Fruit fly (Drosophila melanogaster) whole organism, embryonic: ENCODE measurements around the gene CG46309.

ENCODE experiments used
- ATbp ChIP-seq: fragments of 200-800 bp; sonication (Bioruptor generic); optimal IDR thresholded peaks from 2 replicates; lab custom pipeline; 2017; ENCODE audit warnings: missing biosample characterization, mild to moderate bottlenecking, missing genetic modification characterization, missing genetic modification reagents
- Aef1 ChIP-seq: fragments of 200-800 bp; sonication (Bioruptor generic); IDR thresholded peaks from 3 replicates; pipeline ENCODE4 v1.3.6; 2022; ENCODE audit warnings: missing biosample characterization, missing genetic modification characterization
- Asciz ChIP-seq: fragments of 200-800 bp; sonication (Bioruptor generic); optimal IDR thresholded peaks from 2 replicates; lab custom pipeline; 2017; ENCODE audit warnings: missing biosample characterization, mild to moderate bottlenecking, missing genetic modification characterization, missing genetic modification reagents
- CG10431 ChIP-seq: fragments of 200-800 bp; sonication (Bioruptor generic); optimal IDR thresholded peaks from 3 replicates; lab custom pipeline; 2018; ENCODE audit warnings: missing biosample characterization, mild to moderate bottlenecking, missing genetic modification characterization
- CG12744 ChIP-seq: fragments of 200-800 bp; sonication (Bioruptor generic); optimal IDR thresholded peaks from 2 replicates; lab custom pipeline; 2016; ENCODE audit warnings: missing biosample characterization, missing genetic modification characterization
- CG13123 ChIP-seq: fragments of 200-800 bp; sonication (Bioruptor generic); optimal IDR thresholded peaks from 2 replicates; lab custom pipeline; 2016; ENCODE audit warnings: missing biosample characterization, missing genetic modification characterization
- CG13775 ChIP-seq: fragments of 200-800 bp; sonication (Bioruptor generic); optimal IDR thresholded peaks from 3 replicates; lab custom pipeline; 2017; ENCODE audit warnings: missing biosample characterization, mild to moderate bottlenecking, missing genetic modification characterization
- CG14441 ChIP-seq: fragments of 200-800 bp; sonication (Bioruptor generic); IDR thresholded peaks from 2 replicates; pipeline ENCODE4 v1.3.6; 2022; ENCODE audit warnings: missing biosample characterization, missing genetic modification characterization
- CG14860 ChIP-seq: fragments of 200-800 bp; sonication (Bioruptor generic); IDR thresholded peaks from 3 replicates; pipeline ENCODE4 v1.3.6; 2022; ENCODE audit warnings: missing biosample characterization, missing genetic modification characterization; ENCODE audit not compliant: partially characterized antibody
- CG15479 ChIP-seq: fragments of 200-800 bp; sonication (Bioruptor generic); optimal IDR thresholded peaks from 3 replicates; lab custom pipeline; 2019; ENCODE audit warnings: missing biosample characterization, mild to moderate bottlenecking, missing genetic modification characterization, moderate library complexity
- CG18476 ChIP-seq: fragments of 200-800 bp; sonication (Bioruptor generic); optimal IDR thresholded peaks from 2 replicates; lab custom pipeline; 2016; ENCODE audit warnings: missing biosample characterization, mild to moderate bottlenecking, missing genetic modification characterization
- CG3407 ChIP-seq: fragments of 200-800 bp; sonication (Bioruptor generic); optimal IDR thresholded peaks from 2 replicates; lab custom pipeline; 2018; ENCODE audit warnings: missing biosample characterization, mild to moderate bottlenecking, missing genetic modification characterization
- CG4404 ChIP-seq: fragments of 200-800 bp; sonication (Bioruptor generic); IDR thresholded peaks from 2 replicates; pipeline ENCODE4 v1.3.6; 2022; ENCODE audit warnings: missing biosample characterization, missing genetic modification characterization
- CG4617 ChIP-seq: fragments of 200-800 bp; sonication (Bioruptor generic); optimal IDR thresholded peaks from 3 replicates; lab custom pipeline; 2016; ENCODE audit warnings: missing biosample characterization, missing genetic modification characterization, borderline replicate concordance
- CG4707 ChIP-seq: fragments of 200-800 bp; sonication (Bioruptor generic); optimal IDR thresholded peaks from 2 replicates; lab custom pipeline; 2018; ENCODE audit warnings: missing biosample characterization, mild to moderate bottlenecking, missing genetic modification characterization, moderate library complexity
- CG4820 ChIP-seq: fragments of 200-800 bp; sonication (Bioruptor generic); optimal IDR thresholded peaks from 3 replicates; lab custom pipeline; 2016; ENCODE audit warnings: missing biosample characterization, missing genetic modification characterization
- CG7372 ChIP-seq: fragments of 200-800 bp; sonication (Bioruptor generic); IDR thresholded peaks from 2 replicates; pipeline ENCODE4 v1.3.6; 2022; ENCODE audit warnings: missing biosample characterization, missing genetic modification characterization
- CG7745 ChIP-seq: fragments of 200-800 bp; sonication (Bioruptor generic); optimal IDR thresholded peaks from 2 replicates; lab custom pipeline; 2018; ENCODE audit warnings: missing biosample characterization, mild to moderate bottlenecking, missing genetic modification characterization, moderate library complexity
- CG8924 ChIP-seq: fragments of 200-800 bp; optimal IDR thresholded peaks from 3 replicates; lab custom pipeline; 2019; ENCODE audit warnings: missing biosample characterization, mild to moderate bottlenecking, missing genetic modification characterization, moderate library complexity
- CG9215 ChIP-seq: fragments of 200-800 bp; sonication (Bioruptor generic); IDR thresholded peaks from 2 replicates; pipeline ENCODE4 v1.3.6; 2022; ENCODE audit warnings: missing biosample characterization, missing genetic modification characterization
- CG9437 ChIP-seq: fragments of 200-800 bp; sonication (Bioruptor generic); optimal IDR thresholded peaks from 2 replicates; lab custom pipeline; 2018; ENCODE audit warnings: missing biosample characterization, mild to moderate bottlenecking, missing genetic modification characterization
- CG9727 ChIP-seq: fragments of 200-800 bp; sonication (Bioruptor generic); optimal IDR thresholded peaks from 3 replicates; lab custom pipeline; 2017; ENCODE audit warnings: missing biosample characterization, mild to moderate bottlenecking, missing genetic modification characterization
- CTCF ChIP-seq: fragments of 200-800 bp; sonication (Bioruptor generic); optimal IDR thresholded peaks from 2 replicates; lab custom pipeline; 2017; ENCODE audit warnings: missing biosample characterization, mild to moderate bottlenecking, missing genetic modification characterization, moderate library complexity
- Dip2 ChIP-seq: fragments of 200-800 bp; sonication (Bioruptor generic); IDR thresholded peaks from 2 replicates; pipeline ENCODE4 v1.3.6; 2022; ENCODE audit warnings: missing biosample characterization, missing genetic modification characterization
- Dp ChIP-seq: fragments of 200-800 bp; sonication (Bioruptor generic); optimal IDR thresholded peaks from 2 replicates; lab custom pipeline; 2018; ENCODE audit warnings: missing biosample characterization, mild to moderate bottlenecking, missing genetic modification characterization, moderate library complexity
- Ets65A ChIP-seq: fragments of 200-800 bp; sonication (Bioruptor generic); peaks from one replicate; lab custom pipeline; 2016; ENCODE audit warnings: missing biosample characterization, missing genetic modification characterization
- Fer2 ChIP-seq: fragments of 200-800 bp; sonication (Bioruptor generic); optimal IDR thresholded peaks from 2 replicates; lab custom pipeline; 2018; ENCODE audit warnings: missing biosample characterization, mild to moderate bottlenecking, missing genetic modification characterization, moderate library complexity
- HLHmδ ChIP-seq: fragments of 200-800 bp; sonication (Bioruptor generic); optimal IDR thresholded peaks from 2 replicates; lab custom pipeline; 2018; ENCODE audit warnings: missing biosample characterization, mild to moderate bottlenecking, missing genetic modification characterization, moderate library complexity
- Hr3 ChIP-seq: fragments of 200-800 bp; sonication (Bioruptor generic); optimal IDR thresholded peaks from 3 replicates; lab custom pipeline; 2016; ENCODE audit warnings: missing biosample characterization, missing genetic modification characterization
- Lpt ChIP-seq: fragments of >200 bp; optimal IDR thresholded peaks from 2 replicates; lab custom pipeline; 2018; ENCODE audit warnings: missing biosample characterization, missing genetic modification characterization
- NFAT ChIP-seq: fragments of 200-800 bp; sonication (Bioruptor generic); IDR thresholded peaks from 2 replicates; pipeline ENCODE4 v1.3.6; 2022; ENCODE audit warnings: missing biosample characterization, missing genetic modification characterization
- Neu2 ChIP-seq: fragments of 200-800 bp; sonication (Bioruptor generic); optimal IDR thresholded peaks from 3 replicates; lab custom pipeline; 2016; ENCODE audit warnings: missing biosample characterization, missing genetic modification characterization, borderline replicate concordance
- Spps ChIP-seq: fragments of 200-800 bp; sonication (Bioruptor generic); optimal IDR thresholded peaks from 2 replicates; lab custom pipeline; 2018; ENCODE audit warnings: missing biosample characterization, mild to moderate bottlenecking, missing genetic modification characterization
- ash1 ChIP-seq: fragments of 200-800 bp; sonication (Bioruptor generic); optimal IDR thresholded peaks from 2 replicates; lab custom pipeline; 2018; ENCODE audit warnings: missing biosample characterization, mild to moderate bottlenecking, missing genetic modification characterization
- bbx ChIP-seq: fragments of 200-800 bp; sonication (Bioruptor generic); IDR thresholded peaks from 2 replicates; pipeline ENCODE4 v1.3.6; 2022; ENCODE audit warnings: missing biosample characterization, missing genetic modification characterization; ENCODE audit not compliant: partially characterized antibody
- crc ChIP-seq: fragments of 200-800 bp; sonication (Bioruptor generic); optimal IDR thresholded peaks from 2 replicates; lab custom pipeline; 2016; ENCODE audit warnings: missing biosample characterization, missing genetic modification characterization
- dmrt99B ChIP-seq: fragments of 200-800 bp; sonication (Bioruptor generic); optimal IDR thresholded peaks from 2 replicates; lab custom pipeline; 2018; ENCODE audit warnings: missing biosample characterization, mild to moderate bottlenecking, missing genetic modification characterization, moderate library complexity
- eyg ChIP-seq: fragments of 200-800 bp; sonication (Bioruptor generic); optimal IDR thresholded peaks from 3 replicates; lab custom pipeline; 2016; ENCODE audit warnings: missing biosample characterization, missing genetic modification characterization
- grn ChIP-seq: fragments of 200-800 bp; sonication (Bioruptor generic); optimal IDR thresholded peaks from 3 replicates; lab custom pipeline; 2017; ENCODE audit warnings: missing biosample characterization, missing genetic modification characterization
- lov ChIP-seq, 2 experiments: fragments of 200-800 bp in 1 of 2; fragments of >200 bp in 1 of 2; sonication (Bioruptor generic) in 1 of 2; IDR thresholded peaks in 1 of 2; optimal IDR thresholded peaks in 1 of 2; 2 replicates in 1 of 2; 3 replicates in 1 of 2; pipeline versions ENCODE4 v1.3.6 to Lab custom; 2017 to 2022; ENCODE audit warnings: missing biosample characterization in 1 of 2, missing genetic modification characterization in 1 of 2
- otp ChIP-seq: fragments of 200-800 bp; sonication (Bioruptor generic); IDR thresholded peaks from 3 replicates; pipeline ENCODE4, ENCODE4 v1.3.6; 2022; ENCODE audit warnings: missing biosample characterization, missing genetic modification characterization
- peb ChIP-seq: fragments of 200-800 bp; sonication (Bioruptor generic); IDR thresholded peaks from 2 replicates; pipeline ENCODE4 v1.3.6; 2022; ENCODE audit warnings: missing biosample characterization, missing genetic modification characterization
- sim ChIP-seq: fragments of 200-800 bp; sonication (Bioruptor generic); IDR thresholded peaks from 2 replicates; pipeline ENCODE4 v1.3.6; 2022; ENCODE audit warnings: missing biosample characterization, missing genetic modification characterization
- sisA ChIP-seq: fragments of 200-800 bp; sonication (Bioruptor generic); IDR thresholded peaks from 2 replicates; pipeline ENCODE4 v1.3.6; 2022; ENCODE audit warnings: missing biosample characterization, missing genetic modification characterization
- so ChIP-seq: fragments of 200-800 bp; sonication (Bioruptor generic); IDR thresholded peaks from 3 replicates; pipeline ENCODE4 v1.3.6; 2022; ENCODE audit warnings: missing biosample characterization, missing genetic modification characterization
- sqz ChIP-seq: fragments of 200-800 bp; sonication (Bioruptor generic); optimal IDR thresholded peaks from 3 replicates; lab custom pipeline; 2018; ENCODE audit warnings: missing biosample characterization, mild to moderate bottlenecking, missing genetic modification characterization
- ssp ChIP-seq: fragments of 200-800 bp; sonication (Bioruptor generic); IDR thresholded peaks from 2 replicates; pipeline ENCODE4 v1.3.6; 2022; ENCODE audit warnings: missing biosample characterization, missing genetic modification characterization
- tio ChIP-seq: fragments of 200-800 bp; sonication (Bioruptor generic); optimal IDR thresholded peaks from 2 replicates; lab custom pipeline; 2017; ENCODE audit warnings: missing biosample characterization, missing genetic modification characterization, inconsistent platforms
- vvl ChIP-seq: fragments of 200-800 bp; sonication (Bioruptor generic); IDR thresholded peaks from 2 replicates; pipeline ENCODE4 v1.3.6; 2022; ENCODE audit warnings: missing biosample characterization, missing genetic modification characterization
- zf30C ChIP-seq: fragments of 200-800 bp; sonication (Bioruptor generic); optimal IDR thresholded peaks from 3 replicates; lab custom pipeline; 2018; ENCODE audit warnings: missing biosample characterization, mild to moderate bottlenecking, missing genetic modification characterization

Gene CG46309

DNA sequence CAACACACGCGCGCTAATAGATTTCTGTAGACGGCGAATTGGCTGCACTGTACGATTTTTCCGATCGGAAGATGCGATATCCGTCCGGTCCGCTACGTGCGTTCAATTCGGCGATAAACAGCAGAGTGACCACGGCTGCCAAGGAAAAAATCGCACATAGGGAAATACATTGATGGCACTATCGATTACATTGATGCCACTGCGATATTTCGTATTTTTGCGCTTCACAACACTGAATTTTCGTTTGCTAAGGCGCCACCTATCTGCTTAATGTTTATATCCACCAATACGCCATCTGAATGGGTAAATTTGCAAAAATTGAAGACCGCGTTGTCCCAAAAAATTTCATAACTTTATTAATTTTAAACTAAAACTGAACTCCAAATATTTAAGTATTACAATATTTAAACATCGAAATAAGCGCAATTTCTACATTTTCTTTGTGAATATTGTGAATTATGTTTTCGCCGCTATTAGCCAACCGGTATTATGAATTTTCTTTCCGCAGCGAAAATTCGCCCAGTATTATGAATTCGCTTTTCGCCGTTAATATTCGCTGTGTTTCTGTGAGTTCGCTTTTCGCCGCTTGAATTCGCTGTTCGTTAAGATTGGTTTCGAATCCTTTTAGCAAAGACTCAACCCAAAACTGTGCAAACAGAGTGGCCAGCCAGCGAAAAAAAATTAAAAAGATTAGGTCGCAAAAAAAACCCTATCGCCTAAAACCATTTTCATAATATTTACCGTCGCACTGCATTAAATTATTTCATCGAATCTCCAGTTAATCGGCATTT is 36.2 kb upstream of the CG46309 start, which contains the start of the genes crp and pkaap (continued):
- TF ChIP-seq eyg (GFP tag; lab: Kevin White, UChicago) (peak; percentile 65), CG12744 (GFP tag; lab: Kevin White, UChicago) (peak; percentile 77), tio (GFP tag; lab: Kevin White, UChicago) (peak; percentile 58), CG13775 (peak; percentile 58), NFAT (no peak), CG14441 (GFP tag; lab: Robert Waterston, UW) (no peak), CG14860 (no peak), crc (GFP tag; lab: Kevin White, UChicago) (peak; percentile 48), Neu2 (GFP tag; lab: Kevin White, UChicago) (peak; percentile 15), CG8924 (tag; lab: Kevin White, UChicago) (peak; percentile 49), peb (GFP tag; lab: Robert Waterston, UW) (no peak), CG9215 (GFP tag; lab: Robert Waterston, UW) (no peak), dmrt99B (tag; lab: Kevin White, UChicago) (no peak), Dp (GFP tag; lab: Kevin White, UChicago) (peak; percentile 90), CG15479 (no peak), CG9727 (GFP tag; lab: Kevin White, UChicago) (peak; percentile 48), ash1 (GFP tag; lab: Kevin White, UChicago) (peak; percentile 44), CTCF (peak; percentile 100), bbx (no peak), HLHmδ (peak; percentile 94), vvl (no peak), sisA (GFP tag; lab: Robert Waterston, UW) (no peak), Dip2 (GFP tag; lab: Robert Waterston, UW) (no peak), Spps (tag; lab: Kevin White, UChicago) (peak; percentile 12), zf30C (GFP tag; lab: Kevin White, UChicago) (peak; percentile 71), grn (peak; percentile 90), lov (optimal IDR thresholded peaks at IDR 0.05; lab: Kevin White, UChicago) (no peak), lov (GFP tag; IDR thresholded peaks at IDR 0.05; lab: Robert Waterston, UW) (no peak), so (GFP tag; lab: Robert Waterston, UW) (no peak), CG4617 (peak; percentile 98), sim (GFP tag; lab: Robert Waterston, UW) (no peak), CG13123 (peak; percentile 73), ssp (GFP tag; lab: Robert Waterston, UW) (no peak), Fer2 (tag; lab: Kevin White, UChicago) (peak; percentile 42), Lpt (GFP tag; lab: Kevin White, UChicago) (no peak), Ets65A (peak; percentile 99), CG7372 (GFP tag; lab: Robert Waterston, UW) (no peak), CG18476 (peak; percentile 27), sqz (GFP tag; lab: Kevin White, UChicago) (no peak), ATbp (GFP tag; lab: Kevin White, UChicago) (peak; percentile 49), CG9437 (no peak), otp (GFP tag; lab: Robert Waterston, UW) (no peak), Asciz (peak; percentile 66), Hr3 (GFP tag; lab: Kevin White, UChicago) (peak; percentile 66), CG4707 (GFP tag; lab: Kevin White, UChicago) (peak; percentile 23), CG7745 (peak; percentile 34), CG3407 (GFP tag; lab: Kevin White, UChicago) (peak; percentile 69), Aef1 (GFP tag; lab: Robert Waterston, UW) (no peak), CG4404 (GFP tag; lab: Robert Waterston, UW) (no peak), CG10431 (GFP tag; lab: Kevin White, UChicago) (peak; percentile 68), CG4820 (peak; percentile 76)
